Fruit fly (Drosophila melanogaster) whole organism, wandering third instar larva: ENCODE results near the gene CG12056.

Experiments
- CG9705 ChIP-seq: fragments of 200-800 bp; sonication (Bioruptor generic); optimal IDR thresholded peaks from 2 replicates; lab custom pipeline; 2018; ENCODE audit warnings: missing biosample characterization, mild to moderate bottlenecking, missing genetic modification characterization
- Dfd ChIP-seq: fragments of >200 bp; optimal IDR thresholded peaks from 2 replicates; lab custom pipeline; 2017; ENCODE audit warnings: missing biosample characterization, missing genetic modification characterization
- Mio ChIP-seq: sonication (Bioruptor generic); optimal IDR thresholded peaks from 2 replicates; lab custom pipeline; 2016; ENCODE audit warnings: missing biosample characterization, missing genetic modification characterization
- dl ChIP-seq, 2 experiments: fragments of 175-275, 200-275 bp in 1 of 2; fragments of 200-275 bp in 1 of 2; sonication (Bioruptor generic); optimal IDR thresholded peaks; lab custom pipeline; 2018; ENCODE audit warnings: mild to moderate bottlenecking in 2 of 2, missing biosample characterization in 2 of 2, missing genetic modification characterization in 2 of 2, moderate library complexity in 2 of 2; ENCODE audit not compliant: partially characterized antibody in 2 of 2, insufficient read depth in 1 of 2
- foxo ChIP-seq, 2 experiments: fragments of 200-800 bp; sonication (Bioruptor generic); optimal IDR thresholded peaks; 2 replicates in 1 of 2; 3 replicates in 1 of 2; lab custom pipeline; 2016 to 2017; ENCODE audit warnings: missing biosample characterization in 2 of 2, missing genetic modification characterization in 2 of 2
- h ChIP-seq: fragments of 200-800 bp; sonication (Bioruptor generic); optimal IDR thresholded peaks from 3 replicates; lab custom pipeline; 2016; ENCODE audit warnings: missing biosample characterization, mild to moderate bottlenecking, missing genetic modification characterization
- psq ChIP-seq: fragments of 200-800 bp; sonication (Bioruptor generic); optimal IDR thresholded peaks from 3 replicates; lab custom pipeline; 2017; ENCODE audit warnings: missing biosample characterization, mild to moderate bottlenecking, missing genetic modification characterization, moderate library complexity

DNA sequence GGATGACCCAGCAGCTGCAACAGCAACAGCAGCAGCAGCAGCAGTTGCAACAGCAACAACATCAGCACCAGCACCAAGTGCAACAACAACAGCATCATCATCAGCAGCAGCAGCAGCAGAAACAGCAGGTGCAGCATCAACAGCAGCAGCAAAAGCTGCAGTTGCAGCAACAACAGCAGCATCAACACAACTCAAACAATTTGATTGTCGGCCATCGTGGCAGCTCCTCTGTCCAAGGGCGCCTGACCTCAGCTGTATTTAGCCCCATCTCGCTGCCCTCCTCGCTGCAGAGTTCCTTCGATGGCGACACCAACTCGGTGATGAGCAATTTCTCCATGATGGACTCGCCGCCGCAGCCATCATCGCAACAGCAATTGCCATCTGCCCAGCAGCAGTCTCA is 24.2 kb upstream of the CG12056 start:
- TF ChIP-seq Mio (GFP tag; lab: Kevin White, UChicago) (no peak), foxo (GFP tag; optimal IDR thresholded peaks at IDR 0.05; lab: Kevin White, UChicago) (no peak), h (GFP tag; lab: Kevin White, UChicago) (no peak), CG9705 (no peak), Dfd (GFP tag; lab: Kevin White, UChicago) (peak; percentile 93), dl (GFP tag; optimal IDR thresholded peaks at IDR 0.05; lab: Kevin White, UChicago; ENCODE audit: insufficient read depth in 1 of 2, partially characterized antibody in 2 of 2) (no peak), psq (no peak)
